Worm (Caenorhabditis elegans): Measurements from ENCODE around the gene ttr-34.

Gene ttr-34

DNA sequence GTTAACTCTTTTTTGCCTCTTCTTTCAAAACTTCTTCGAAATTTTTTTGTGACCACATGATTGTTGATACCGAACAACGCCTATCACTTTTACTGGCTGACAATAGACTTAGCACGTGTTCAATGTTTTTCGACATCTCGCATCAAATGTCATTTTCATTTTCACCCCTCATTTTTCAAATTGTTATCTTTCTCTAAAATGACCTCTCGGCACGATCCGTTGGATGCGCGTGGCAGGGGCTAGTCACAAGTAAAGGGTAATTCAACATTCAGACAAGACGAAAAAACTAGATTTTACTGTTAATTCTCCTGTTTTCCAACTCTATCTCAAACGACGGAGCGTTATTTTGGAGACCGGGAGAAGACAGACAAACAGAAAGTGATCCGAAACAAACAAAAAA lies 26.1 kb upstream of the ttr-34 start, which contains the start of gene F17H10.2 (continued):
- no peak for TF ChIP-seq ces-1 (GFP tag; optimal IDR thresholded peaks at IDR 0.05)
- TF ChIP-seq nhr-84 (tag; optimal IDR thresholded peaks at IDR 0.05): no peak
- TF ChIP-seq mep-1 (tag; optimal IDR thresholded peaks at IDR 0.05): peak; percentile 57
- TF ChIP-seq irx-1 (tag; optimal IDR thresholded peaks at IDR 0.05): peak; percentile 62
- no peak for TF ChIP-seq aha-1 (tag; optimal IDR thresholded peaks at IDR 0.05)
- TF ChIP-seq sup-37 (GFP tag; optimal IDR thresholded peaks at IDR 0.05): no peak
- TF ChIP-seq skn-1 (tag; optimal IDR thresholded peaks at IDR 0.05): peak; percentile 51
- TF ChIP-seq rnt-1 (tag; optimal IDR thresholded peaks at IDR 0.05): no peak
- TF ChIP-seq nhr-76 (tag; optimal IDR thresholded peaks at IDR 0.05): no peak
- TF ChIP-seq sox-4 (tag; optimal IDR thresholded peaks at IDR 0.05): no peak
- no peak for TF ChIP-seq nhr-28 (tag; optimal IDR thresholded peaks at IDR 0.05)
- TF ChIP-seq ceh-82 (tag; optimal IDR thresholded peaks at IDR 0.05): no peak
- no peak for TF ChIP-seq fkh-8 (tag; optimal IDR thresholded peaks at IDR 0.05)
- no peak for TF ChIP-seq fos-1 (tag; optimal IDR thresholded peaks at IDR 0.05)
- peak; percentile 34 for TF ChIP-seq nhr-47 (tag; optimal IDR thresholded peaks at IDR 0.05)
- TF ChIP-seq pax-3 (tag; optimal IDR thresholded peaks at IDR 0.05): no peak
- no peak for TF ChIP-seq lir-3 (tag; optimal IDR thresholded peaks at IDR 0.05; ENCODE audit: poor library complexity)
- TF ChIP-seq ceh-88 (GFP tag; IDR thresholded peaks at IDR 0.05): no peak
- no peak for TF ChIP-seq ceh-63 (GFP tag; optimal IDR thresholded peaks at IDR 0.05)
- TF ChIP-seq hlh-4 (tag; optimal IDR thresholded peaks at IDR 0.05): no peak
- TF ChIP-seq lin-15B (tag; optimal IDR thresholded peaks at IDR 0.05): no peak
- no peak for TF ChIP-seq ceh-90 (tag; optimal IDR thresholded peaks at IDR 0.05)
- no peak for TF ChIP-seq pqm-1 (tag; optimal IDR thresholded peaks at IDR 0.05)
- TF ChIP-seq unc-62 (GFP tag; optimal IDR thresholded peaks at IDR 0.05): no peak
- no peak for TF ChIP-seq unc-86 (tag; optimal IDR thresholded peaks at IDR 0.05)
- TF ChIP-seq unc-98 (GFP tag; IDR thresholded peaks at IDR 0.05): no peak
- TF ChIP-seq unc-30 (tag; optimal IDR thresholded peaks at IDR 0.05): no peak
- no peak for TF ChIP-seq Y116A8C.19 (tag; optimal IDR thresholded peaks at IDR 0.05; ENCODE audit: borderline replicate concordance)
- TF ChIP-seq vab-15 (tag; optimal IDR thresholded peaks at IDR 0.05): peak; percentile 77
- no peak for TF ChIP-seq pag-3 (tag; optimal IDR thresholded peaks at IDR 0.05; ENCODE audit: borderline replicate concordance, insufficient read depth)
- no peak for TF ChIP-seq xbp-1 (tag; optimal IDR thresholded peaks at IDR 0.05)
- TF ChIP-seq C16A3.4 (tag; optimal IDR thresholded peaks at IDR 0.05): no peak
- no peak for TF ChIP-seq elt-2 (tag; optimal IDR thresholded peaks at IDR 0.05)
- TF ChIP-seq lin-35 (GFP tag; optimal IDR thresholded peaks at IDR 0.05): peak in 1 of 2 experiments; percentile 72
- no peak for TF ChIP-seq hlh-17 (GFP tag; optimal IDR thresholded peaks at IDR 0.05; ENCODE audit: borderline replicate concordance)
- peak in 1 of 2 experiments; percentile 91 for TF ChIP-seq mdl-1 (tag; optimal IDR thresholded peaks at IDR 0.05)
- TF ChIP-seq tbx-2 (tag; optimal IDR thresholded peaks at IDR 0.05): peak; percentile 55
- TF ChIP-seq nhr-12 (tag; optimal IDR thresholded peaks at IDR 0.05): no peak
- TF ChIP-seq nhr-19 (GFP tag; conservative IDR thresholded peaks at IDR 0.05): peak; percentile 68
- no peak for TF ChIP-seq nhr-77 (tag; optimal IDR thresholded peaks at IDR 0.05)
- peak; percentile 73 for TF ChIP-seq snu-23 (GFP tag; optimal IDR thresholded peaks at IDR 0.05)
- TF ChIP-seq zag-1 (tag; optimal IDR thresholded peaks at IDR 0.05): no peak
- peak; percentile 85 for TF ChIP-seq nhr-20 (tag; optimal IDR thresholded peaks at IDR 0.05)

DNA sequence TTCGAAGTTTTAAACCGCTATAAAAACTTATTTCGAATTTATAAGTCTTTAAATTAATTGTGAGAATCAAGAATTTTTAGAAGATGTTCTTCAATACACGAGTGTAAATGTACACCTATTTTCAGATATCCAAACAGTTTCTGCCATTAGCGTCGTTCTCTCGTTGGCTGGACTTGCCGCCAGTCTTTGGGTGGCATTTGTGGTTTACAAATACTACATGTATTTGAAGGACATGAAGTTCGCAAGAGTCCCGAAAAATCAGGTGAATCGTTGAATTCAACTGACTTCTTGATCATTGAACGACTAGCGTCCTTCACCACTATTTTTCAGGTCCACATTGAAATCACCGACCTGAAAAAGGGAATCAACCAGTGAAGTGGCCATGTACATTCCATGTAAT lies 23.9 kb upstream of the ttr-34 start:
- TF ChIP-seq efl-1 (optimal IDR thresholded peaks at IDR 0.05) (no peak), efl-1 (GFP tag; optimal IDR thresholded peaks at IDR 0.05 in 1 of 2) (peak in 1 of 2 experiments; percentile 74), grh-1 (GFP tag; IDR thresholded peaks at IDR 0.05) (0 out of 2 replicates have a peak, but pooled peaks have one; percentile 14), nhr-85 (tag) (peak; percentile 57), ces-1 (GFP tag; optimal IDR thresholded peaks at IDR 0.05) (no peak), hlh-4 (tag; optimal IDR thresholded peaks at IDR 0.05) (no peak)
